Worm (Caenorhabditis elegans): ENCODE results near the gene ZK512.1.

ce11 chrIII:9162634-9163118, 47.9 kb downstream of the ZK512.1 start, which contains the start of gene dgk-3:
- TF ChIP-seq him-1 (tag; optimal IDR thresholded peaks at IDR 0.05), result no peak
- no peak for TF ChIP-seq W03F9.2 (tag; optimal IDR thresholded peaks at IDR 0.05)
- no peak for TF ChIP-seq dao-5 (tag; optimal IDR thresholded peaks at IDR 0.05)
